Worm (Caenorhabditis elegans) whole organism, L4 larva: ENCODE data around the gene nhr-211.

Source experiments
- lin-39 ChIP-seq: fragments of 150-350 bp; optimal IDR thresholded peaks from 2 replicates; lab custom pipeline; 2014; ENCODE audit warnings: missing biosample characterization, missing genetic modification reagents, missing genetic modification characterization
- skn-1 ChIP-seq: fragments of 150-350 bp; optimal IDR thresholded peaks from 2 replicates; lab custom pipeline; 2014; ENCODE audit warnings: missing biosample characterization, missing genetic modification characterization
- snpc-4 ChIP-seq: fragments of 150-350 bp; optimal IDR thresholded peaks from 2 replicates; lab custom pipeline; 2014; ENCODE audit warnings: missing biosample characterization, missing genetic modification characterization

DNA sequence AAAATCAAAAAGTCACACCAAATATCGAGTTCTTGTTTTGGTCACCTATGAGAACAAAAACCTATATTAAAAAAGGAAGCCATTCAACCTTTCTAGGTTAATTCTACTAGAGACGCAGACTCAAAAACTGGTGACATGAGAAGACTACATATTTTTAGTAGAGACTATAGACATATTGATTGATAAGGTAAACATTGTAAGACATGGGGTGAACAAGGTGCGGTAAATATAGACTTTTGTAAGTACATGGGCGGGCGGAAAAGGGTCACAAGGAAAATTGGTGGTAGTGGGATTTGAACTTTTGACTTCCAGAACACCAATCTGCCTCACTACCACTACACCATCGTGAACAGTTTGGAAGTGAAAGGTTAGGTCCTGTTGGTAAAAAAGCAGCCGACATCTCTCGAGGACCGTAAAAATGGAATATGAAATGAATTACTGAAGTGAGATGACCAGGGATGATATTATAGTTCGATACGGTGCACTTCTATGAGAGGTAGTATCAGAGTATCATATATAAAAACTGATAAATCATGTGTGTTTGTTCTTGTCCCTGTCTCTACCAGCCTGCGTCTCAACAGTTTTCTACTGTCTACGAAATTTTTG lies 2.4 kb upstream of the nhr-211 start, which contains the start of gene nhr-212:
- TF ChIP-seq snpc-4 (tag; lab: Kevin White, UChicago) (no peak), skn-1 (no peak), lin-39 (tag; lab: Kevin White, UChicago) (no peak)
